Worm (Caenorhabditis elegans) whole organism, late embryonic: ENCODE results near the gene C29E4.10.

Source experiments
- F13H6.1 ChIP-seq: sonication (generic microtip); optimal IDR thresholded peaks from 2 replicates; lab custom pipeline; 2016; ENCODE audit warnings: missing genetic modification characterization, missing compliant biosample characterization
- K09A11.1 ChIP-seq: sonication (generic microtip); optimal IDR thresholded peaks from 2 replicates; lab custom pipeline; 2017; ENCODE audit warnings: antibody characterized with exemption, mild to moderate bottlenecking, missing genetic modification characterization, missing compliant biosample characterization; ENCODE audit not compliant: insufficient read depth
- ceh-14 ChIP-seq: sonication (generic microtip); optimal IDR thresholded peaks from 2 replicates; lab custom pipeline; 2016; ENCODE audit warnings: missing genotype, missing genetic modification characterization, missing compliant biosample characterization
- ceh-18 ChIP-seq: sonication (generic microtip); optimal IDR thresholded peaks from 2 replicates; lab custom pipeline; 2016; ENCODE audit warnings: missing genetic modification characterization, missing compliant biosample characterization
- ceh-2 ChIP-seq: sonication (generic microtip); optimal IDR thresholded peaks from 2 replicates; lab custom pipeline; 2016; ENCODE audit warnings: missing genotype, missing genetic modification characterization, missing compliant biosample characterization
- ceh-22 ChIP-seq: sonication (generic microtip); optimal IDR thresholded peaks from 2 replicates; lab custom pipeline; 2017; ENCODE audit warnings: missing biosample characterization, missing genetic modification characterization
- ceh-24 ChIP-seq: sonication (generic microtip); optimal IDR thresholded peaks from 2 replicates; lab custom pipeline; 2016; ENCODE audit warnings: mild to moderate bottlenecking, missing genetic modification characterization, missing compliant biosample characterization
- ceh-30 ChIP-seq: fragments of 150-350 bp; optimal IDR thresholded peaks from 2 replicates; lab custom pipeline; 2014; ENCODE audit warnings: missing biosample characterization, missing genetic modification characterization
- ceh-31 ChIP-seq: sonication (generic microtip); optimal IDR thresholded peaks from 2 replicates; lab custom pipeline; 2016; ENCODE audit warnings: missing genetic modification characterization, missing compliant biosample characterization
- ceh-34 ChIP-seq: sonication (generic microtip); optimal IDR thresholded peaks from 2 replicates; lab custom pipeline; 2016; ENCODE audit warnings: mild to moderate bottlenecking, missing genetic modification characterization, missing compliant biosample characterization
- ceh-45 ChIP-seq: fragments of 200-800 bp; sonication (Bioruptor generic); IDR thresholded peaks from 2 replicates; pipeline ENCODE4 v1.3.6; 2022; ENCODE audit warnings: missing genetic modification reagents, missing genetic modification characterization, missing compliant biosample characterization
- ceh-6 ChIP-seq: fragments of 200-800 bp; sonication (Bioruptor generic); optimal IDR thresholded peaks from 2 replicates; lab custom pipeline; 2018; ENCODE audit warnings: mild to moderate bottlenecking, missing genetic modification characterization, missing compliant biosample characterization
- che-1 ChIP-seq: sonication (generic microtip); optimal IDR thresholded peaks from 2 replicates; lab custom pipeline; 2016; ENCODE audit warnings: mild to moderate bottlenecking, missing genetic modification characterization, missing compliant biosample characterization
- dmd-4 ChIP-seq: sonication (generic microtip); optimal IDR thresholded peaks from 2 replicates; lab custom pipeline; 2016; ENCODE audit warnings: borderline replicate concordance, missing genetic modification characterization, missing compliant biosample characterization
- dve-1 ChIP-seq: sonication (generic microtip); optimal IDR thresholded peaks from 2 replicates; lab custom pipeline; 2017; ENCODE audit warnings: antibody characterized with exemption, mild to moderate bottlenecking, missing genetic modification characterization, missing compliant biosample characterization
- elt-2 ChIP-seq: sonication (generic microtip); optimal IDR thresholded peaks from 2 replicates; lab custom pipeline; 2016; ENCODE audit warnings: missing genetic modification reagents, missing genetic modification characterization, missing compliant biosample characterization
- elt-4 ChIP-seq: sonication (generic microtip); optimal IDR thresholded peaks from 2 replicates; lab custom pipeline; 2016; ENCODE audit warnings: missing genetic modification characterization, missing compliant biosample characterization
- fkh-10 ChIP-seq: fragments of 150-350 bp; optimal IDR thresholded peaks from 2 replicates; lab custom pipeline; 2014; ENCODE audit warnings: missing biosample characterization, missing genetic modification reagents, missing genetic modification characterization
- fkh-6 ChIP-seq: sonication (generic microtip); optimal IDR thresholded peaks from 2 replicates; lab custom pipeline; 2016; ENCODE audit warnings: missing genetic modification characterization, missing compliant biosample characterization
- hlh-30 ChIP-seq: sonication (generic microtip); optimal IDR thresholded peaks from 2 replicates; lab custom pipeline; 2017; ENCODE audit warnings: antibody characterized with exemption, missing genetic modification characterization, missing compliant biosample characterization; ENCODE audit not compliant: insufficient read depth
- hlh-6 ChIP-seq: sonication (generic microtip); optimal IDR thresholded peaks from 2 replicates; lab custom pipeline; 2016; ENCODE audit warnings: missing genotype, missing genetic modification characterization, missing compliant biosample characterization
- lin-11 ChIP-seq: fragments of 200-800 bp; sonication (Bioruptor generic); optimal IDR thresholded peaks from 2 replicates; lab custom pipeline; 2018; ENCODE audit warnings: mild to moderate bottlenecking, missing genetic modification characterization, missing compliant biosample characterization
- nfya-1 ChIP-seq: sonication (generic microtip); optimal IDR thresholded peaks from 2 replicates; lab custom pipeline; 2017; ENCODE audit warnings: missing genetic modification characterization, mild to moderate bottlenecking, missing compliant biosample characterization, antibody characterized with exemption, moderate library complexity
- nhr-11 ChIP-seq: fragments of 150-350 bp; optimal IDR thresholded peaks from 2 replicates; lab custom pipeline; 2014; ENCODE audit warnings: missing biosample characterization, missing genetic modification characterization
- npax-4 ChIP-seq: sonication (generic microtip); optimal IDR thresholded peaks from 2 replicates; lab custom pipeline; 2016; ENCODE audit warnings: missing genetic modification characterization, missing compliant biosample characterization
- pag-3 ChIP-seq: sonication (generic microtip); optimal IDR thresholded peaks from 2 replicates; lab custom pipeline; 2016; ENCODE audit warnings: missing compliant biosample characterization, missing genetic modification characterization, borderline replicate concordance
- pat-9 ChIP-seq: fragments of 200-800 bp; sonication (Bioruptor generic); optimal IDR thresholded peaks from 2 replicates; lab custom pipeline; 2018; ENCODE audit warnings: mild to moderate bottlenecking, missing genetic modification characterization, moderate library complexity, missing compliant biosample characterization
- pha-2 ChIP-seq: sonication (generic microtip); optimal IDR thresholded peaks from 2 replicates; lab custom pipeline; 2017; ENCODE audit warnings: mild to moderate bottlenecking, missing genetic modification characterization, missing compliant biosample characterization
- pqm-1 ChIP-seq: sonication (generic microtip); optimal IDR thresholded peaks from 2 replicates; lab custom pipeline; 2016; ENCODE audit warnings: missing genetic modification characterization, missing compliant biosample characterization
- rnt-1 ChIP-seq: sonication (generic microtip); optimal IDR thresholded peaks from 2 replicates; lab custom pipeline; 2016; ENCODE audit warnings: missing genetic modification characterization, missing compliant biosample characterization
- sdc-2 ChIP-seq: sonication (generic microtip); optimal IDR thresholded peaks from 2 replicates; lab custom pipeline; 2016; ENCODE audit warnings: missing genotype, missing genetic modification characterization, missing compliant biosample characterization
- sox-2 ChIP-seq: fragments of 200-800 bp; sonication (Bioruptor generic); IDR thresholded peaks from 2 replicates; pipeline ENCODE4 v1.3.6; 2022; ENCODE audit warnings: missing genetic modification reagents, missing genetic modification characterization, missing compliant biosample characterization
- sox-4 ChIP-seq: sonication (generic microtip); optimal IDR thresholded peaks from 2 replicates; lab custom pipeline; 2017; ENCODE audit warnings: mild to moderate bottlenecking, missing genetic modification characterization, inconsistent platforms, missing compliant biosample characterization
- tbx-2 ChIP-seq: sonication (generic microtip); optimal IDR thresholded peaks from 2 replicates; lab custom pipeline; 2016; ENCODE audit warnings: missing genetic modification characterization, missing compliant biosample characterization
- tbx-7 ChIP-seq: sonication (generic microtip); optimal IDR thresholded peaks from 2 replicates; lab custom pipeline; 2016; ENCODE audit warnings: missing genotype, missing genetic modification characterization, missing compliant biosample characterization
- unc-42 ChIP-seq: sonication (generic microtip); optimal IDR thresholded peaks from 2 replicates; lab custom pipeline; 2016; ENCODE audit warnings: missing genotype, missing genetic modification characterization, missing compliant biosample characterization
- unc-55 ChIP-seq: sonication (generic microtip); optimal IDR thresholded peaks from 2 replicates; lab custom pipeline; 2017; ENCODE audit warnings: missing biosample characterization, missing genetic modification reagents, missing genetic modification characterization
- unc-86 ChIP-seq: sonication (generic microtip); optimal IDR thresholded peaks from 2 replicates; lab custom pipeline; 2016; ENCODE audit warnings: missing genetic modification characterization, missing compliant biosample characterization

C29E4.10 gene

ce11 chrIII:7973201-7973767 lies 35.6 kb downstream of the C29E4.10 start, which contains the start of the genes eef-1B.1 and aco-2:
Gene eef-1B.1 (minus strand): TSS chrIII:7973386.
Gene aco-2 (plus strand): TSS chrIII:7973717.
- TF ChIP-seq elt-2 (tag; lab: Kevin White, UChicago) (peak; percentile 25), tbx-2 (tag; lab: Kevin White, UChicago) (peak; percentile 41), dve-1 (tag; lab: Kevin White, UChicago) (peak; percentile 11), pat-9 (tag; lab: Kevin White, UChicago) (peak; percentile 29), unc-86 (tag; lab: Kevin White, UChicago) (peak; percentile 6), unc-55 (peak; percentile 3), unc-42 (tag; lab: Kevin White, UChicago) (peak; percentile 62), ceh-18 (tag; lab: Kevin White, UChicago) (peak; percentile 25), nhr-11 (no peak), hlh-30 (tag; lab: Kevin White, UChicago) (peak; percentile 37), ceh-31 (tag; lab: Kevin White, UChicago) (peak; percentile 55), fkh-6 (no peak), lin-11 (no peak), npax-4 (tag; lab: Kevin White, UChicago) (no peak), elt-4 (tag; lab: Kevin White, UChicago) (no peak), ceh-45 (GFP tag; lab: Robert Waterston, UW) (no peak), nfya-1 (tag; lab: Kevin White, UChicago) (peak; percentile 61), che-1 (tag; lab: Kevin White, UChicago) (no peak)

- TF ChIP-seq fkh-10: no peak
- TF ChIP-seq pqm-1: no peak
- no peak for TF ChIP-seq sox-4 (tag; lab: Kevin White, UChicago)
- no peak for TF ChIP-seq pat-9 (tag; lab: Kevin White, UChicago)
- TF ChIP-seq ceh-22: no peak
- no peak for TF ChIP-seq ceh-6 (GFP tag; lab: Kevin White, UChicago)
- TF ChIP-seq ceh-34 (tag; lab: Kevin White, UChicago): no peak
- no peak for TF ChIP-seq sdc-2 (tag; lab: Kevin White, UChicago)
- TF ChIP-seq dmd-4 (tag; lab: Kevin White, UChicago): no peak
- TF ChIP-seq ceh-14 (tag; lab: Kevin White, UChicago): no peak
- TF ChIP-seq ceh-24: no peak
- no peak for TF ChIP-seq ceh-30 (tag; lab: Kevin White, UChicago)
- TF ChIP-seq hlh-6: no peak
- TF ChIP-seq npax-4 (tag; lab: Kevin White, UChicago): no peak
- no peak for TF ChIP-seq pha-2 (tag; lab: Kevin White, UChicago)
- TF ChIP-seq K09A11.1 (tag; lab: Kevin White, UChicago): no peak
- no peak for TF ChIP-seq tbx-7 (tag; lab: Kevin White, UChicago)
- TF ChIP-seq sox-2 (GFP tag; lab: Robert Waterston, UW): no peak
- TF ChIP-seq dve-1 (tag; lab: Kevin White, UChicago): no peak
- no peak for TF ChIP-seq pag-3 (tag; lab: Kevin White, UChicago)
These were observed 36.4 kb downstream of the C29E4.10 start for ce11 chrIII:7973968-7974607.

DNA sequence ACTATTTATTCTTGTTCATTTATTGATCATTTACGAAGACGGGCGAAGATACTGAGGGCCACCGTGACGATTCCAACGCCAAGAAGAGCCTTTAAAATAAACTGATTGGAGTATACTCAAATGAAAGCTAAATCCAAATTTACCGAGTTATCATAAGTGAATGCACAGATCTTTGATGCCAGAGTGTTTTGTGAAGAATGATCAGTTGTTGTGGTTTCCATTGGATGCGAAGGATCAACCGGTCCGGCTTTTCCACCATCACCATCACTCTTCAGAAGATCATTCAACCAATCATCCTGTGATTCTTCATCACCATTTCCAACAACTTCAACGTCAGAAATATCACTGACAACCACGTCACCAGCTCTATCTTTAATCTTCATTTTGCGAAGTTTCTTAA lies 39.6 kb downstream of the C29E4.10 start:
- no peak for TF ChIP-seq fkh-10

ce11 chrIII:7977777-7978176 lies 40.1 kb downstream of the C29E4.10 start, which contains the start of gene C06G4.4:
Gene C06G4.4 (minus strand): TSS chrIII:7977812.
- TF ChIP-seq ceh-24 (no peak), ceh-18 (tag; lab: Kevin White, UChicago) (no peak), tbx-7 (tag; lab: Kevin White, UChicago) (no peak), ceh-30 (tag; lab: Kevin White, UChicago) (no peak), F13H6.1 (tag; lab: Kevin White, UChicago) (no peak), pag-3 (tag; lab: Kevin White, UChicago) (no peak), dve-1 (tag; lab: Kevin White, UChicago) (no peak), fkh-6 (no peak), rnt-1 (tag; lab: Kevin White, UChicago) (no peak), ceh-2 (tag; lab: Kevin White, UChicago) (no peak), unc-55 (no peak)
